Worm (Caenorhabditis elegans) whole organism, L1 larva: ENCODE data around the gene F55C12.4.

ENCODE experiments used
- ama-1 ChIP-seq: fragments of 150-350 bp; optimal IDR thresholded peaks from 2 replicates; lab custom pipeline; 2014
- egl-27 ChIP-seq, 2 experiments: fragments of 150-350 bp in 1 of 2; sonication (generic microtip); optimal IDR thresholded peaks; 3 replicates each; lab custom pipeline; 2017 to 2018; ENCODE audit warnings: missing biosample characterization in 2 of 2, missing genetic modification characterization in 2 of 2, missing genetic modification reagents in 2 of 2
- lin-13 ChIP-seq: fragments of 150-350 bp; optimal IDR thresholded peaks from 2 replicates; lab custom pipeline; 2014; ENCODE audit warnings: missing biosample characterization, missing genetic modification reagents, missing genetic modification characterization
- nhr-11 ChIP-seq: fragments of 150-350 bp; optimal IDR thresholded peaks from 2 replicates; lab custom pipeline; 2014; ENCODE audit warnings: missing biosample characterization, missing genetic modification characterization
- nhr-90 ChIP-seq: sonication (generic microtip); optimal IDR thresholded peaks from 2 replicates; lab custom pipeline; 2016; ENCODE audit warnings: mild to moderate bottlenecking, missing genetic modification characterization, missing compliant biosample characterization; ENCODE audit not compliant: poor library complexity
- sptf-1 ChIP-seq: fragments of 150-350 bp; optimal IDR thresholded peaks from 2 replicates; lab custom pipeline; 2014; ENCODE audit warnings: missing biosample characterization, missing genetic modification characterization
- tbx-2 ChIP-seq: sonication (generic microtip); optimal IDR thresholded peaks from 2 replicates; lab custom pipeline; 2016; ENCODE audit warnings: missing genetic modification characterization, missing compliant biosample characterization
- unc-130 ChIP-seq: fragments of 150-350 bp; optimal IDR thresholded peaks from 2 replicates; lab custom pipeline; 2017; ENCODE audit warnings: missing biosample characterization, missing genetic modification characterization, inconsistent platforms
- unc-62 ChIP-seq: fragments of 150-350 bp; optimal IDR thresholded peaks from 2 replicates; lab custom pipeline; 2014; ENCODE audit warnings: missing biosample characterization, missing genetic modification reagents, missing genetic modification characterization

- TF ChIP-seq lin-13 (GFP tag; lab: Kevin White, UChicago) (peak; percentile 48), nhr-90 (tag; lab: Kevin White, UChicago) (no peak), unc-130 (no peak), unc-62 (GFP tag; lab: Kevin White, UChicago) (no peak), ama-1 (lab: Kevin White, UChicago) (no peak), egl-27 (tag; optimal IDR thresholded peaks at IDR 0.05; lab: Kevin White, UChicago) (no peak), tbx-2 (tag; lab: Kevin White, UChicago) (no peak), sptf-1 (tag; lab: Kevin White, UChicago) (no peak), nhr-11 (tag; lab: Kevin White, UChicago) (no peak)
Measured at ce11 chrII:5873564-5874070, 15.4 kb upstream of the F55C12.4 start, which contains the start of gene tex-2.
